Fruit fly (Drosophila melanogaster) whole organism, embryonic: ENCODE data around the gene slam.
A peak's percentile ranks its signal among the peaks of the same experiment; 100 is the strongest.

Experiments
- Adf1 ChIP-seq: fragments of 200-800 bp; sonication (Bioruptor generic); IDR thresholded peaks from 2 replicates; pipeline ENCODE4 v1.3.6; 2022; ENCODE audit warnings: missing biosample characterization, missing genetic modification characterization
- Atf-2 ChIP-seq: fragments of 200-800 bp; sonication (Bioruptor generic); optimal IDR thresholded peaks from 2 replicates; lab custom pipeline; 2016; ENCODE audit warnings: missing biosample characterization, missing genetic modification characterization
- CG11560 ChIP-seq: fragments of 200-800 bp; sonication (Bioruptor generic); IDR thresholded peaks from 3 replicates; pipeline ENCODE4 v1.3.6; 2022; ENCODE audit warnings: missing biosample characterization, missing genetic modification characterization
- CG11696 ChIP-seq: fragments of 200-800 bp; sonication (Bioruptor generic); IDR thresholded peaks from 2 replicates; pipeline ENCODE4 v1.3.6; 2022; ENCODE audit warnings: missing biosample characterization, missing genetic modification characterization
- CG12155 ChIP-seq: fragments of 200-800 bp; sonication (Bioruptor generic); optimal IDR thresholded peaks from 3 replicates; lab custom pipeline; 2016; ENCODE audit warnings: missing biosample characterization, missing genetic modification characterization
- CG14050 ChIP-seq: fragments of 200-800 bp; sonication (Bioruptor generic); IDR thresholded peaks from 3 replicates; pipeline ENCODE4 v1.3.6; 2022; ENCODE audit warnings: missing biosample characterization, missing genetic modification characterization
- CG14860 ChIP-seq: fragments of 200-800 bp; sonication (Bioruptor generic); IDR thresholded peaks from 3 replicates; pipeline ENCODE4 v1.3.6; 2022; ENCODE audit warnings: missing biosample characterization, missing genetic modification characterization; ENCODE audit not compliant: partially characterized antibody
- CG14965 ChIP-seq: fragments of 200-800 bp; sonication (Bioruptor generic); optimal IDR thresholded peaks from 2 replicates; lab custom pipeline; 2016; ENCODE audit warnings: missing biosample characterization, missing genetic modification characterization, borderline replicate concordance
- CG17186 ChIP-seq: fragments of 200-800 bp; sonication (Bioruptor generic); optimal IDR thresholded peaks from 3 replicates; lab custom pipeline; 2017; ENCODE audit warnings: missing biosample characterization, missing genetic modification reagents, missing genetic modification characterization
- CG17385 ChIP-seq: fragments of 200-800 bp; sonication (Bioruptor generic); optimal IDR thresholded peaks from 3 replicates; lab custom pipeline; 2018; ENCODE audit warnings: missing biosample characterization, mild to moderate bottlenecking, missing genetic modification characterization
- CG17568 ChIP-seq: fragments of 200-800 bp; sonication (Bioruptor generic); optimal IDR thresholded peaks from 2 replicates; lab custom pipeline; 2018; ENCODE audit warnings: missing biosample characterization, mild to moderate bottlenecking, missing genetic modification characterization, moderate library complexity
- CG1792 ChIP-seq: fragments of 200-800 bp; sonication (Bioruptor generic); optimal IDR thresholded peaks from 2 replicates; lab custom pipeline; 2016; ENCODE audit warnings: missing biosample characterization, missing genetic modification characterization
- CG18011 ChIP-seq: fragments of 200-800 bp; sonication (Bioruptor generic); optimal IDR thresholded peaks from 2 replicates; lab custom pipeline; 2017; ENCODE audit warnings: missing biosample characterization, missing genetic modification characterization, mild to moderate bottlenecking, moderate library complexity, missing genotype
- CG2202 ChIP-seq: fragments of 200-800 bp; sonication (Bioruptor generic); optimal IDR thresholded peaks from 2 replicates; lab custom pipeline; 2018; ENCODE audit warnings: missing biosample characterization, mild to moderate bottlenecking, missing genetic modification characterization
- CG34376 ChIP-seq: fragments of 200-800 bp; sonication (Bioruptor generic); optimal IDR thresholded peaks from 2 replicates; lab custom pipeline; 2018; ENCODE audit warnings: missing biosample characterization, mild to moderate bottlenecking, missing genetic modification characterization
- Dad ChIP-seq: fragments of 200-800 bp; sonication (Bioruptor generic); optimal IDR thresholded peaks from 3 replicates; lab custom pipeline; 2016; ENCODE audit warnings: missing biosample characterization, missing genetic modification characterization
- Dref ChIP-seq: fragments of 200-800 bp; sonication (Bioruptor generic); IDR thresholded peaks from 2 replicates; pipeline ENCODE4 v1.3.6; 2022; ENCODE audit warnings: missing biosample characterization, missing genetic modification characterization
- Gug ChIP-seq: fragments of 200-800 bp; sonication (Bioruptor generic); IDR thresholded peaks from 4 replicates; pipeline ENCODE4 v1.3.6; 2022; ENCODE audit warnings: missing biosample characterization, missing genetic modification characterization
- H2.0 ChIP-seq: fragments of 200-800 bp; sonication (Bioruptor generic); IDR thresholded peaks from 2 replicates; pipeline ENCODE4 v1.3.6; 2022; ENCODE audit warnings: missing biosample characterization, missing genetic modification characterization
- HLHmδ ChIP-seq: fragments of 200-800 bp; sonication (Bioruptor generic); optimal IDR thresholded peaks from 2 replicates; lab custom pipeline; 2018; ENCODE audit warnings: missing biosample characterization, mild to moderate bottlenecking, missing genetic modification characterization, moderate library complexity
- Mad ChIP-seq: fragments of 200-800 bp; sonication (Bioruptor generic); optimal IDR thresholded peaks from 2 replicates; lab custom pipeline; 2016; ENCODE audit warnings: missing biosample characterization, missing genetic modification characterization
- Myb ChIP-seq: fragments of 200-800 bp; sonication (Bioruptor generic); optimal IDR thresholded peaks from 2 replicates; lab custom pipeline; 2016; ENCODE audit warnings: missing biosample characterization, missing genetic modification characterization
- NC2α ChIP-seq: fragments of 200-800 bp; sonication (Bioruptor generic); optimal IDR thresholded peaks from 2 replicates; lab custom pipeline; 2016; ENCODE audit warnings: missing biosample characterization, missing genetic modification characterization
- Nf-YA ChIP-seq: fragments of 200-800 bp; sonication (Bioruptor generic); IDR thresholded peaks from 2 replicates; pipeline ENCODE4 v1.3.6; 2022; ENCODE audit warnings: missing biosample characterization, missing genetic modification characterization
- Oli ChIP-seq: fragments of 200-800 bp; sonication (Bioruptor generic); optimal IDR thresholded peaks from 2 replicates; lab custom pipeline; 2018; ENCODE audit warnings: missing biosample characterization, mild to moderate bottlenecking, missing genetic modification characterization, moderate library complexity
- Side ChIP-seq: fragments of 200-800 bp; sonication (Bioruptor generic); optimal IDR thresholded peaks from 2 replicates; lab custom pipeline; 2016; ENCODE audit warnings: missing biosample characterization, missing genetic modification characterization
- Sox100B ChIP-seq: fragments of 200-800 bp; sonication (Bioruptor generic); optimal IDR thresholded peaks from 3 replicates; lab custom pipeline; 2018; ENCODE audit warnings: missing biosample characterization, mild to moderate bottlenecking, missing genetic modification characterization
- Stat92E ChIP-seq, 3 experiments: fragments of >200 bp in 2 of 3; fragments of 200-800 bp in 1 of 3; sonication (Bioruptor generic) in 1 of 3; optimal IDR thresholded peaks; 2 replicates each; lab custom pipeline; 2017 to 2019; ENCODE audit warnings: missing biosample characterization in 3 of 3, missing genetic modification characterization in 3 of 3, mild to moderate bottlenecking in 1 of 3, moderate library complexity in 1 of 3
- ac ChIP-seq: fragments of 200-800 bp; sonication (Bioruptor generic); optimal IDR thresholded peaks from 3 replicates; lab custom pipeline; 2017; ENCODE audit warnings: missing biosample characterization, mild to moderate bottlenecking, missing genetic modification characterization
- cas ChIP-seq: fragments of 200-800 bp; sonication (Bioruptor generic); IDR thresholded peaks from 2 replicates; pipeline ENCODE4 v1.3.6; 2022; ENCODE audit warnings: missing biosample characterization, missing genetic modification characterization
- chn ChIP-seq: fragments of 200-800 bp; sonication (Bioruptor generic); optimal IDR thresholded peaks from 2 replicates; lab custom pipeline; 2016; ENCODE audit warnings: missing biosample characterization, missing genetic modification characterization
- crc ChIP-seq: fragments of 200-800 bp; sonication (Bioruptor generic); optimal IDR thresholded peaks from 2 replicates; lab custom pipeline; 2016; ENCODE audit warnings: missing biosample characterization, missing genetic modification characterization
- crol ChIP-seq: fragments of 200-800 bp; sonication (Bioruptor generic); IDR thresholded peaks from 2 replicates; pipeline ENCODE4 v1.3.6; 2022; ENCODE audit warnings: missing biosample characterization, missing genetic modification characterization
- dysf ChIP-seq: fragments of 200-800 bp; sonication (Bioruptor generic); IDR thresholded peaks from 3 replicates; pipeline ENCODE4 v1.3.6; 2022; ENCODE audit warnings: missing biosample characterization, missing genetic modification characterization
- emc ChIP-seq: fragments of 200-800 bp; sonication (Bioruptor generic); optimal IDR thresholded peaks from 2 replicates; lab custom pipeline; 2016; ENCODE audit warnings: missing biosample characterization, missing genetic modification characterization
- eve ChIP-seq, 2 experiments: fragments of >200 bp; optimal IDR thresholded peaks; 2 replicates each; lab custom pipeline; 2017; ENCODE audit warnings: missing biosample characterization in 2 of 2, missing genetic modification characterization in 2 of 2
- fd3F ChIP-seq: fragments of 200-800 bp; sonication (Bioruptor generic); optimal IDR thresholded peaks from 2 replicates; lab custom pipeline; 2018; ENCODE audit warnings: missing biosample characterization, mild to moderate bottlenecking, missing genetic modification characterization, moderate library complexity
- hth ChIP-seq: fragments of >200 bp; optimal IDR thresholded peaks from 2 replicates; lab custom pipeline; 2017; ENCODE audit warnings: inconsistent platforms
- nmo ChIP-seq: fragments of 200-800 bp; sonication (Bioruptor generic); optimal IDR thresholded peaks from 2 replicates; lab custom pipeline; 2018; ENCODE audit warnings: missing biosample characterization, mild to moderate bottlenecking, missing genetic modification characterization, moderate library complexity
- odd ChIP-seq: fragments of 200-800 bp; sonication (Bioruptor generic); optimal IDR thresholded peaks from 2 replicates; lab custom pipeline; 2017; ENCODE audit warnings: missing biosample characterization, mild to moderate bottlenecking, missing genetic modification characterization
- pan ChIP-seq, 4 experiments: fragments of >200 bp in 3 of 4; fragments of 200-800 bp in 1 of 4; sonication (Bioruptor generic) in 1 of 4; optimal IDR thresholded peaks in 3 of 4; IDR thresholded peaks in 1 of 4; 2 replicates each; pipeline versions ENCODE4 v1.3.6 to Lab custom; 2017 to 2022; ENCODE audit warnings: missing biosample characterization in 2 of 4, missing genetic modification characterization in 2 of 4, mixed read lengths in 1 of 4
- pnt ChIP-seq: fragments of 200-800 bp; sonication (Bioruptor generic); optimal IDR thresholded peaks from 3 replicates; lab custom pipeline; 2016; ENCODE audit warnings: missing biosample characterization, missing genetic modification characterization
- sc ChIP-seq, 3 experiments: fragments of >200 bp in 2 of 3; fragments of 200-800 bp in 1 of 3; sonication (Bioruptor generic) in 1 of 3; optimal IDR thresholded peaks; 2 replicates in 2 of 3; 3 replicates in 1 of 3; lab custom pipeline; 2017; ENCODE audit warnings: mild to moderate bottlenecking in 1 of 3, missing biosample characterization in 1 of 3, missing genetic modification characterization in 1 of 3, missing genetic modification reagents in 1 of 3
- sim ChIP-seq: fragments of 200-800 bp; sonication (Bioruptor generic); IDR thresholded peaks from 2 replicates; pipeline ENCODE4 v1.3.6; 2022; ENCODE audit warnings: missing biosample characterization, missing genetic modification characterization
- slou ChIP-seq: fragments of 200-800 bp; sonication (Bioruptor generic); optimal IDR thresholded peaks from 3 replicates; lab custom pipeline; 2016; ENCODE audit warnings: missing biosample characterization, missing genetic modification characterization
- tll ChIP-seq, 2 experiments: fragments of 200-800 bp in 1 of 2; fragments of >200 bp in 1 of 2; sonication (Bioruptor generic) in 1 of 2; optimal IDR thresholded peaks; 2 replicates each; lab custom pipeline; 2017 to 2019; ENCODE audit warnings: missing biosample characterization in 2 of 2, missing genetic modification characterization in 2 of 2, mild to moderate bottlenecking in 1 of 2, moderate library complexity in 1 of 2
- toy ChIP-seq: fragments of 200-800 bp; sonication (Bioruptor generic); IDR thresholded peaks from 2 replicates; pipeline ENCODE4 v1.3.6; 2022; ENCODE audit warnings: missing biosample characterization, missing genetic modification characterization
- vfl ChIP-seq: fragments of 200-800 bp; sonication (Bioruptor generic); optimal IDR thresholded peaks from 2 replicates; lab custom pipeline; 2016; ENCODE audit warnings: missing biosample characterization, missing genetic modification characterization

The slam gene

DNA sequence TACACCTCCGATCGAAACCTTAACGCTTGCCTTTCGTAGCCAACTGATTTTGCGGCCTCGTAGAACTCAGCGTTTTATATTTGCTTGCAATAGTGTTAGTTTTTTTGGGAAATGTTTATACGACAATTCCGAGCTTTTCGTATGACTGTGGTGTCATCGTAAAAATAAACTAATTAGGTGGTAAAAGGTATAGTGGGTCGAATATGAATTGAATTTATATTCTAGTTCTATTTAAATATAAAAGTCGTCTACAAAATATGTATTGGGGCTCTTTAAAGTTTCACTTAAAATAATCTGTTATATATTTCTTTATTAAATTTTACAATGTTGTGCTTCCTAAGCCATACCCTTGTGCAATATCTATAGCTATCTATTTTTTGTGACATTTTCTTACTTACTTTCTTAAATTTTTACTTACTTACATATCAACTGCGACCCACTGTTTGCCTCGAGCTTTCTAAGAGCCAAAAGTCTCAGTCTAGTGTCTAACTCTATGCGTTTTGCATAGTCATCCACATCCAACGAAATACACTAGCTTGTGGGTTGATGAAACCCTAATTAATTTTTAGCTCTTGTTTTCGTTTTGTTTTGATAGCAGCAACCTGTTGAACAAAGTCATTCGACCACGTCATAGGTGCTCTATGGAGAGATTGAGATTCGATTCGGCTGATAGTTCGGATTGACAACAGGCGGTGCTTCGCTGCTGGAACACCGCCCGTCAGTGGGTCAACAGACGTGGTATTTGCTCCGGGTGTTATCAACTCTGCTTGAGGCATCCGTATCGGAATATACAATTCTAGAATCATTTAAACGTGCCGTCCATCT, 21.0 kb upstream of the slam start, which contains the start of gene CG9498 (continued):
- TF ChIP-seq CG18011 (GFP tag; lab: Kevin White, UChicago) (peak; percentile 54), chn (GFP tag; lab: Kevin White, UChicago) (no peak), CG34376 (peak; percentile 58), NC2α (GFP tag; lab: Kevin White, UChicago) (no peak), odd (GFP tag; lab: Kevin White, UChicago) (peak; percentile 78), crc (GFP tag; lab: Kevin White, UChicago) (no peak), sim (GFP tag; lab: Robert Waterston, UW) (no peak), pan (optimal IDR thresholded peaks at IDR 0.05; lab: Kevin White, UChicago) (no peak), pan (GFP tag; optimal IDR thresholded peaks at IDR 0.05 in 1 of 2, IDR thresholded peaks at IDR 0.05 in 1 of 2) (peak in 1 of 2 experiments; percentile 86), Atf-2 (GFP tag; lab: Kevin White, UChicago) (no peak), CG17385 (peak; percentile 86), Adf1 (peak; percentile 70), Side (GFP tag; lab: Kevin White, UChicago) (no peak), Gug (GFP tag; lab: Robert Waterston, UW) (peak; percentile 44; the same call in 1 of the 4 replicates), Mad (no peak), tll (GFP tag; optimal IDR thresholded peaks at IDR 0.05; lab: Kevin White, UChicago) (no peak), CG1792 (GFP tag; lab: Kevin White, UChicago) (no peak), pnt (GFP tag; lab: Kevin White, UChicago) (peak; percentile 18), CG2202 (tag; lab: Kevin White, UChicago) (no peak), Myb (GFP tag; lab: Kevin White, UChicago) (no peak), toy (GFP tag; lab: Robert Waterston, UW) (peak; percentile 83), Dad (GFP tag; lab: Kevin White, UChicago) (no peak), HLHmδ (GFP tag; lab: Kevin White, UChicago) (no peak), CG11696 (GFP tag; lab: Robert Waterston, UW) (peak; percentile 64), cas (GFP tag; lab: Robert Waterston, UW) (peak; percentile 86), Sox100B (GFP tag; lab: Kevin White, UChicago) (peak; percentile 90), emc (GFP tag; lab: Kevin White, UChicago) (no peak), hth (lab: Kevin White, UChicago) (no peak), nmo (GFP tag; lab: Kevin White, UChicago) (peak; percentile 74), dysf (GFP tag; lab: Robert Waterston, UW) (peak; percentile 83), eve (GFP tag; optimal IDR thresholded peaks at IDR 0.05; lab: Kevin White, UChicago) (no peak), CG17568 (GFP tag; lab: Kevin White, UChicago) (no peak), CG14860 (no peak; the same call in 2 of the 3 replicates), fd3F (GFP tag; lab: Kevin White, UChicago) (peak; percentile 76), CG17186 (GFP tag; lab: Kevin White, UChicago) (no peak), Nf-YA (no peak), ac (GFP tag; lab: Kevin White, UChicago) (no peak), crol (GFP tag; lab: Robert Waterston, UW) (no peak), H2.0 (GFP tag; lab: Robert Waterston, UW) (no peak), Dref (no peak), vfl (GFP tag; lab: Kevin White, UChicago) (peak; percentile 14), sc (optimal IDR thresholded peaks at IDR 0.05; lab: Kevin White, UChicago) (no peak), sc (GFP tag; optimal IDR thresholded peaks at IDR 0.05; lab: Kevin White, UChicago) (peak; percentile 26), Stat92E (GFP tag; optimal IDR thresholded peaks at IDR 0.05; lab: Kevin White, UChicago) (no peak), CG11560 (peak; percentile 38; the same call in 1 of the 3 replicates), Oli (peak; percentile 79), CG14050 (GFP tag; lab: Robert Waterston, UW) (peak; percentile 61; the same call in 2 of the 3 replicates), CG14965 (GFP tag; lab: Kevin White, UChicago) (no peak), slou (GFP tag; lab: Kevin White, UChicago) (peak; percentile 68), CG12155 (GFP tag; lab: Kevin White, UChicago) (peak; percentile 66)
